Worm (Caenorhabditis elegans) whole organism, L2 larva: ENCODE results near the gene srh-68.

Experiments used
- F13H6.1 ChIP-seq: sonication (generic microtip); optimal IDR thresholded peaks from 2 replicates; lab custom pipeline; 2016; ENCODE audit warnings: missing genetic modification characterization, missing compliant biosample characterization
- Y55F3AM.14 ChIP-seq: fragments of 200-800 bp; sonication (Bioruptor generic); optimal IDR thresholded peaks from 2 replicates; lab custom pipeline; 2018; ENCODE audit warnings: mild to moderate bottlenecking, missing genetic modification characterization, missing compliant biosample characterization
- crh-2 ChIP-seq: sonication (generic microtip); optimal IDR thresholded peaks from 2 replicates; lab custom pipeline; 2017; ENCODE audit warnings: missing biosample characterization, missing genetic modification characterization
- dmd-4 ChIP-seq: sonication (generic microtip); optimal IDR thresholded peaks from 2 replicates; lab custom pipeline; 2017; ENCODE audit warnings: missing biosample characterization, missing genetic modification characterization
- lin-13 ChIP-seq: fragments of 150-350 bp; optimal IDR thresholded peaks from 2 replicates; lab custom pipeline; 2014; ENCODE audit warnings: missing biosample characterization, missing genetic modification reagents, missing genetic modification characterization
- mbf-1 ChIP-seq: sonication (generic microtip); optimal IDR thresholded peaks from 2 replicates; lab custom pipeline; 2017; ENCODE audit warnings: missing biosample characterization, missing genetic modification characterization
- nhr-12 ChIP-seq: fragments of 150-350 bp; optimal IDR thresholded peaks from 2 replicates; lab custom pipeline; 2014; ENCODE audit warnings: missing biosample characterization, missing genetic modification characterization
- nhr-237 ChIP-seq: fragments of 150-350 bp; optimal IDR thresholded peaks from 2 replicates; lab custom pipeline; 2014; ENCODE audit warnings: missing biosample characterization, missing genetic modification characterization
- zag-1 ChIP-seq: fragments of 150-350 bp; optimal IDR thresholded peaks from 2 replicates; lab custom pipeline; 2014; ENCODE audit warnings: missing biosample characterization, missing genetic modification characterization
- ztf-1 ChIP-seq: fragments of 200-800 bp; sonication (Bioruptor generic); conservative IDR thresholded peaks from 2 replicates; pipeline ENCODE4 v1.3.6; 2022; ENCODE audit warnings: missing genetic modification characterization, missing compliant biosample characterization

Gene srh-68

DNA sequence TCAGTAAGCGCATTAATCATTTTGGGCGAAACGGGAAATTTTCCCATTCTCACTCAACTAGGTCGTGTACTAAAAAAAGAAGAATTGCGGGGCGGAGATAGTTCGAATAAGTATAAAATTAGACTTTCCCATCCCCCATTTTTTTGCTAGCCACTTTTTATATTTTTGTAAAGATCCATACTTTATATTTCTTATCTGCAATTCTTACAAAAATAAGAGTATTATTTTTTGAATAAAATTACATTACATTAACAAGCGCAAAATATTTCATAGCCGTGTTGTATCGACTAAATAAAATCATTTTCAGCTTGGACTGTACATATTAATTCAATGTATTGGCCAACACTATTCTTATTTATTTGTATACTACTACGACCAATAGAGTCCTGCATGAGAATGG lies 48.4 kb downstream of the srh-68 start, which contains the start of gene F49C5.11:
F49C5.11 (plus strand) TSS at position 301 of the 400 bp plus-strand sequence.
- TF ChIP-seq ztf-1 (GFP tag; lab: Robert Waterston, UW) (no peak), dmd-4 (tag; lab: Kevin White, UChicago) (no peak), Y55F3AM.14 (GFP tag; lab: Kevin White, UChicago) (no peak), nhr-237 (tag; lab: Kevin White, UChicago) (no peak), lin-13 (GFP tag; lab: Kevin White, UChicago) (no peak), zag-1 (tag; lab: Kevin White, UChicago) (no peak), mbf-1 (tag; lab: Kevin White, UChicago) (no peak), nhr-12 (no peak), crh-2 (no peak), F13H6.1 (no peak)
